Fruit fly (Drosophila melanogaster) Kc167 (cell line): ENCODE data around the gene Ccp84Ac.

Experiments
- Myc ChIP-seq: fragments of >200 bp; optimal IDR thresholded peaks from 2 replicates; lab custom pipeline; 2017; ENCODE audit warnings: missing external identifiers
- Sin3A ChIP-seq: fragments of >200 bp; optimal IDR thresholded peaks from 2 replicates; lab custom pipeline; 2018; ENCODE audit warnings: missing external identifiers
- h ChIP-seq: fragments of >200 bp; optimal IDR thresholded peaks from 3 replicates; lab custom pipeline; 2018; ENCODE audit warnings: missing external identifiers
- psq ChIP-seq: fragments of >200 bp; optimal IDR thresholded peaks from 2 replicates; lab custom pipeline; 2017; ENCODE audit warnings: missing external identifiers
- ttk ChIP-seq: sonication (Bioruptor generic); optimal IDR thresholded peaks from 2 replicates; lab custom pipeline; 2017; ENCODE audit warnings: missing external identifiers

- no peak for TF ChIP-seq h
- TF ChIP-seq Sin3A (lab: Kevin White, UChicago), result no peak
- TF ChIP-seq psq, result no peak
- no peak for TF ChIP-seq ttk (lab: Kevin White, UChicago)
- no peak for TF ChIP-seq Myc (lab: Kevin White, UChicago)
Observed at dm6 chr3R:6723537-6724171, 27.6 kb upstream of the Ccp84Ac start.
